Comparison of ENCODE assay signal across 1 fruit fly cellular context in the genomic region with DNA sequence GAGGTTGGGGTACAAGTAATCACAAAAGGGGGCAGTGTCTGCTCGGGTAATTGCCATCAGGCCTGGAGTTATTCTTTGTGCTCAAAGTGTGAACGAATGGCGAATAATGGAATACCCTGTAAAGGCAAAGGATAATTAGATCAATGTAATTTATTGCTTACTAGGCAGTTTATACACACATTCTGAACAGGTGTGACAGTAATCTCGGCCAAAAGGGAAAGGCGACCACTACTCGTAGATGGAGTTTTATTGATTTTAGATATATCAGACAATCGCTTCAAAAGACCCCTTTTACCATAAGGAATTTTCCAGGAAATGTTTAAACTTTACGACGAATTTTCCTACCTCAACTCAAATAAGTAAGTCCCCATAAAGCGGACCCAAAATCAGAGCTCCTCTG.
TF ChIP-seq lines count a peak whose summit lies in the region.

No protein-coding gene starts in this region.

TF ChIP-seq in whole organism, prepupa, 60 proteins besides CTCF, POLR2A, EP300 and RAD21 (continued from another document):
- TF ChIP-seq CG8319 (GFP tag; optimal IDR thresholded peaks at IDR 0.05; lab: Kevin White, UChicago) (no peak), CG15336 (GFP tag; IDR thresholded peaks at IDR 0.05; lab: Robert Waterston, UW) (no peak)
